Worm (Caenorhabditis elegans): ENCODE data around the gene K09F6.11.

K09F6.11 gene

ce11 chrII:2300861-2301260 lies 20.9 kb downstream of the K09F6.11 start, which contains the start of gene B0281.5:
Gene B0281.5, minus strand, starts transcription at chrII:2300961.
- TF ChIP-seq nhr-2 (tag; optimal IDR thresholded peaks at IDR 0.05) (peak; percentile 37), pha-4 (tag; optimal IDR thresholded peaks at IDR 0.05) (no peak), drap-1 (GFP tag; optimal IDR thresholded peaks at IDR 0.05) (no peak), ceh-39 (tag; optimal IDR thresholded peaks at IDR 0.05) (peak; percentile 21), zip-8 (tag; optimal IDR thresholded peaks at IDR 0.05) (no peak)

DNA sequence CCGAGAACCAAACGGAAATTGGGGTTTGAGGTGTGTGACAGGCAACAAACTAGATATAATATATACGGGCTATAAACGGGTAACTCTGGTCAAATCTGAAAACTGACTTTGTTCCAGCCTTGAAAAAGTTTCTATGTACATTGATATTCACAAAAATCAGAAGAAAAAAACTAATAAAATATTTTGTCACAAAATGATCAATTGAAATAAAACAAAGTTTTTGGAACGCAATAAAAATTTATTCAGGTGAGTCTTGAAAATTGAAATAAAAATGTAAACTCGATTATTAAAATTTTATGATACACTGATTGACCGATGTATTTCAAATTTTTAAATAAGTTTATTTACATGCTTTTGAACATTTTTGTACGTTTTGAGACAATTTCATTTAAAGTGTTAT lies 22.4 kb downstream of the K09F6.11 start, which contains the start of gene B0281.6:
Gene B0281.6 (minus strand): TSS at position 101 of the 400 bp plus-strand sequence.
- TF ChIP-seq cnd-1 (tag; optimal IDR thresholded peaks at IDR 0.05) = no peak
- no peak for TF ChIP-seq nhr-28 (tag; optimal IDR thresholded peaks at IDR 0.05)
- TF ChIP-seq ceh-83 (GFP tag; optimal IDR thresholded peaks at IDR 0.05) = no peak
- TF ChIP-seq tbx-8 (GFP tag; optimal IDR thresholded peaks at IDR 0.05) = no peak
- no peak for TF ChIP-seq mls-2 (tag; optimal IDR thresholded peaks at IDR 0.05)
- TF ChIP-seq ztf-11 (tag; optimal IDR thresholded peaks at IDR 0.05) = no peak
- TF ChIP-seq ham-2 (GFP tag; optimal IDR thresholded peaks at IDR 0.05) = no peak
- no peak for TF ChIP-seq sptf-1 (tag; optimal IDR thresholded peaks at IDR 0.05)
- no peak for TF ChIP-seq elt-1 (tag; optimal IDR thresholded peaks at IDR 0.05; ENCODE audit: borderline replicate concordance, insufficient read depth)
- TF ChIP-seq blmp-1 (tag; optimal IDR thresholded peaks at IDR 0.05) = no peak

ce11 chrII:2304575-2304974 lies 24.6 kb downstream of the K09F6.11 start:
- TF ChIP-seq drap-1 (GFP tag; optimal IDR thresholded peaks at IDR 0.05) (no peak), ces-1 (GFP tag; optimal IDR thresholded peaks at IDR 0.05) (no peak), flh-1 (GFP tag; optimal IDR thresholded peaks at IDR 0.05) (no peak), elt-3 (tag; optimal IDR thresholded peaks at IDR 0.05) (no peak), unc-39 (tag; optimal IDR thresholded peaks at IDR 0.05) (no peak), ceh-83 (GFP tag; optimal IDR thresholded peaks at IDR 0.05) (no peak), ceh-43 (GFP tag; optimal IDR thresholded peaks at IDR 0.05) (no peak), elt-1 (tag; optimal IDR thresholded peaks at IDR 0.05; ENCODE audit: borderline replicate concordance, insufficient read depth) (no peak), lin-13 (tag; optimal IDR thresholded peaks at IDR 0.05) (no peak), lsy-2 (tag; optimal IDR thresholded peaks at IDR 0.05) (no peak), ham-2 (GFP tag; optimal IDR thresholded peaks at IDR 0.05) (no peak), snpc-4 (tag; optimal IDR thresholded peaks at IDR 0.05) (no peak), nhr-12 (tag; optimal IDR thresholded peaks at IDR 0.05) (no peak), zip-8 (tag; optimal IDR thresholded peaks at IDR 0.05) (no peak), ceh-39 (tag; optimal IDR thresholded peaks at IDR 0.05) (no peak), nhr-237 (tag; optimal IDR thresholded peaks at IDR 0.05) (no peak)

- TF ChIP-seq lin-32 (GFP tag; optimal IDR thresholded peaks at IDR 0.05) (no peak), M03D4.4 (tag; optimal IDR thresholded peaks at IDR 0.05) (no peak), nhr-76 (tag; optimal IDR thresholded peaks at IDR 0.05) (no peak), elt-1 (tag; optimal IDR thresholded peaks at IDR 0.05; ENCODE audit: borderline replicate concordance, insufficient read depth) (no peak), nhr-28 (tag; optimal IDR thresholded peaks at IDR 0.05) (no peak), mab-5 (tag; optimal IDR thresholded peaks at IDR 0.05) (no peak)
Measured at ce11 chrII:2305507-2305906, 25.6 kb downstream of the K09F6.11 start.

ce11 chrII:2306741-2307140 lies 26.8 kb downstream of the K09F6.11 start, which contains the start of gene B0281.3:
Gene B0281.3, plus strand, starts transcription at chrII:2307041.
- no peak for TF ChIP-seq lin-13 (tag; optimal IDR thresholded peaks at IDR 0.05)
- no peak for TF ChIP-seq nhr-76 (tag; optimal IDR thresholded peaks at IDR 0.05)
- no peak for TF ChIP-seq unc-39 (tag; optimal IDR thresholded peaks at IDR 0.05)
- TF ChIP-seq unc-62 (GFP tag; optimal IDR thresholded peaks at IDR 0.05) = no peak
- TF ChIP-seq hlh-1 (tag; optimal IDR thresholded peaks at IDR 0.05) = no peak
- no peak for TF ChIP-seq flh-1 (GFP tag; optimal IDR thresholded peaks at IDR 0.05)
- no peak for TF ChIP-seq nhr-2 (tag; optimal IDR thresholded peaks at IDR 0.05)
- TF ChIP-seq mab-5 (tag; optimal IDR thresholded peaks at IDR 0.05) = no peak
- TF ChIP-seq elt-3 (tag; optimal IDR thresholded peaks at IDR 0.05) = no peak
- TF ChIP-seq nhr-28 (tag; optimal IDR thresholded peaks at IDR 0.05) = no peak
- TF ChIP-seq pha-4 (tag; optimal IDR thresholded peaks at IDR 0.05) = no peak

ce11 chrII:2312747-2313146 lies 32.8 kb downstream of the K09F6.11 start, which contains the start of the genes trim-21 and B0281.1:
Gene trim-21, minus strand, starts transcription at chrII:2312847.
Gene B0281.1, plus strand, starts transcription at chrII:2313067.
- TF ChIP-seq ceh-83 (GFP tag; optimal IDR thresholded peaks at IDR 0.05) (no peak), cnd-1 (tag; optimal IDR thresholded peaks at IDR 0.05) (no peak), lin-13 (tag; optimal IDR thresholded peaks at IDR 0.05) (no peak), drap-1 (GFP tag; optimal IDR thresholded peaks at IDR 0.05) (no peak), blmp-1 (tag; optimal IDR thresholded peaks at IDR 0.05) (no peak), nhr-2 (tag; optimal IDR thresholded peaks at IDR 0.05) (no peak)

Measured in whole organism, mixed stage, embryonic.